Worm (Caenorhabditis elegans) whole organism, late embryonic: ENCODE measurements around the gene R13H4.7.

Experiments
- K02D7.2 ChIP-seq: sonication (generic microtip); optimal IDR thresholded peaks from 2 replicates; lab custom pipeline; 2017; ENCODE audit warnings: mild to moderate bottlenecking, missing genetic modification characterization, missing compliant biosample characterization
- Y22D7AL.16 ChIP-seq: sonication (generic microtip); optimal IDR thresholded peaks from 2 replicates; lab custom pipeline; 2016; ENCODE audit warnings: missing genetic modification characterization, missing compliant biosample characterization
- ceh-31 ChIP-seq: sonication (generic microtip); optimal IDR thresholded peaks from 2 replicates; lab custom pipeline; 2016; ENCODE audit warnings: missing genetic modification characterization, missing compliant biosample characterization
- dmd-4 ChIP-seq: sonication (generic microtip); optimal IDR thresholded peaks from 2 replicates; lab custom pipeline; 2016; ENCODE audit warnings: borderline replicate concordance, missing genetic modification characterization, missing compliant biosample characterization
- elt-2 ChIP-seq: sonication (generic microtip); optimal IDR thresholded peaks from 2 replicates; lab custom pipeline; 2016; ENCODE audit warnings: missing genetic modification reagents, missing genetic modification characterization, missing compliant biosample characterization
- lim-6 ChIP-seq: sonication (generic microtip); optimal IDR thresholded peaks from 2 replicates; lab custom pipeline; 2016; ENCODE audit warnings: missing genetic modification characterization, missing compliant biosample characterization
- nhr-11 ChIP-seq: fragments of 150-350 bp; optimal IDR thresholded peaks from 2 replicates; lab custom pipeline; 2014; ENCODE audit warnings: missing biosample characterization, missing genetic modification characterization
- pqm-1 ChIP-seq: sonication (generic microtip); optimal IDR thresholded peaks from 2 replicates; lab custom pipeline; 2016; ENCODE audit warnings: missing genetic modification characterization, missing compliant biosample characterization
- rnt-1 ChIP-seq: sonication (generic microtip); optimal IDR thresholded peaks from 2 replicates; lab custom pipeline; 2016; ENCODE audit warnings: missing genetic modification characterization, missing compliant biosample characterization
- tbx-2 ChIP-seq: sonication (generic microtip); optimal IDR thresholded peaks from 2 replicates; lab custom pipeline; 2016; ENCODE audit warnings: missing genetic modification characterization, missing compliant biosample characterization

DNA sequence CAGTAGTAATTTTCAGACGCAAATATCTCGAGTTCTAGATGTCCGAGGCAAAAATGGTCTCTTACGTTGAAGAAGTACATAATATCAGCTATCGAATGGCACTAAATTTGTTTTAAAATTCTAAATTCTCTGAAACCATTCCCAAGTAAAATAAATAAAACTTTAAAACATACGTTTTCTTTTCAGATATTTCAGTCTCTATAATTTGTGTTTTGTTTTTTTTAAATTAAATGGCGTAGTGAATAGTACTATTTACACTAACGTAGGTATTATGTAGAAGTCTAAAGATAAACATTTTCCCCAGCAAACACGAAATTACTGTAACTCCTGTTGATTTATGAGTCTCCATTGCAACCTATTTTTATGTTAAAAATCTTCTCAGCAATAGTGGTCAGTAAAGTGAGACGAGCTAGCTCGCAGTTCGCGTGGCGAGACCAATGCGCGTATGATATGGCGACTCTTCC, 50.7 kb downstream of the R13H4.7 start:
- TF ChIP-seq nhr-11 (tag; lab: Kevin White, UChicago) (no peak), rnt-1 (tag; lab: Kevin White, UChicago) (no peak), ceh-31 (no peak), dmd-4 (no peak), Y22D7AL.16 (tag; lab: Kevin White, UChicago) (no peak), tbx-2 (tag; lab: Kevin White, UChicago) (no peak), K02D7.2 (tag; lab: Kevin White, UChicago) (no peak), elt-2 (tag; lab: Kevin White, UChicago) (no peak), pqm-1 (no peak), lim-6 (tag; lab: Kevin White, UChicago) (no peak)
